Worm (Caenorhabditis elegans) whole organism, midembryonic: Measurements from ENCODE around the gene F55G11.10.

Experiments
- T22C8.4 ChIP-seq: fragments of 200-800 bp; sonication (Bioruptor generic); IDR thresholded peaks from 2 replicates; pipeline ENCODE4 v1.3.6; 2022; ENCODE audit warnings: missing genetic modification characterization, missing compliant biosample characterization
- cog-1 ChIP-seq: sonication (generic microtip); optimal IDR thresholded peaks from 2 replicates; lab custom pipeline; 2016; ENCODE audit warnings: missing genetic modification characterization, missing compliant biosample characterization
- flt-1 ChIP-seq: fragments of 200-800 bp; sonication (Bioruptor generic); IDR thresholded peaks from 2 replicates; pipeline ENCODE4 v1.3.6; 2022; ENCODE audit warnings: missing genetic modification characterization, missing compliant biosample characterization
- klf-2 ChIP-seq: fragments of 200-800 bp; sonication (Bioruptor generic); conservative IDR thresholded peaks from 2 replicates; pipeline ENCODE4 v1.3.6; 2022; ENCODE audit warnings: missing genetic modification reagents, missing genetic modification characterization, missing compliant biosample characterization
- med-1 ChIP-seq: sonication (generic microtip); optimal IDR thresholded peaks from 2 replicates; lab custom pipeline; 2017; ENCODE audit warnings: missing genetic modification characterization, mild to moderate bottlenecking, missing compliant biosample characterization, antibody characterized with exemption, missing genetic modification reagents; ENCODE audit not compliant: insufficient read depth
- ref-1 ChIP-seq: fragments of 200-800 bp; sonication (Bioruptor generic); conservative IDR thresholded peaks from 2 replicates; pipeline ENCODE4 v1.3.6; 2022; ENCODE audit warnings: missing genetic modification reagents, missing genetic modification characterization, missing compliant biosample characterization
- tab-1 ChIP-seq: fragments of 200-800 bp; sonication (Bioruptor generic); IDR thresholded peaks from 2 replicates; pipeline ENCODE4 v1.3.6; 2022; ENCODE audit warnings: missing genetic modification characterization, missing compliant biosample characterization
- ztf-23 ChIP-seq: fragments of 200-800 bp; sonication (Bioruptor generic); IDR thresholded peaks from 2 replicates; pipeline ENCODE4 v1.3.6; 2022; ENCODE audit warnings: missing genetic modification reagents, missing genetic modification characterization, missing compliant biosample characterization
- ztf-29 ChIP-seq: fragments of 200-800 bp; sonication (Bioruptor generic); IDR thresholded peaks from 2 replicates; pipeline ENCODE4 v1.3.6; 2022; ENCODE audit warnings: missing genetic modification reagents, missing genetic modification characterization, missing compliant biosample characterization

F55G11.10 gene

DNA sequence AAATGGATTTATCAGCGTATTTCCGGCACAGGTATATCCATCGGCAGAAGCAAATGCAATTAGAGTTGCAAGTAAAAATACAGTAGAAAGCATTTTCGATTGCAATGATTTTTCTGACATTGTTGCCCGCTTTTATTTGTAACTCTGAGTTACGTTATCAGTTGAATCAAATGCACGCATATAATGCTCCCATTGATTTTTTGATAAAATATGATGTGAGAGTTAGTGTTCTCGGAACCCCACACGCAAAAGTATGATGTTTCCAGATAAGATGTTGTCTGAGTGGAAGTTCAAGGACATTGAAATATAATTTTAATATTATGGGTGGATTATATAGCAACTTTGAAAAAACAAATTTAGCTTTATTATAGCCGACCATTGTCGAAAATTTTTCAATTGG is 36.6 kb upstream of the F55G11.10 start, which contains the start of gene K08D8.5:
K08D8.5 (minus strand) TSS at position 140 of the 400 bp plus-strand sequence.
- no peak for TF ChIP-seq ztf-29 (GFP tag; lab: Robert Waterston, UW)
- TF ChIP-seq cog-1 (tag; lab: Kevin White, UChicago) = no peak
- no peak for TF ChIP-seq T22C8.4
- TF ChIP-seq ztf-23 (GFP tag; lab: Robert Waterston, UW) = no peak
- no peak for TF ChIP-seq tab-1 (GFP tag; lab: Robert Waterston, UW)
- no peak for TF ChIP-seq flt-1
- TF ChIP-seq med-1 (GFP tag; lab: Kevin White, UChicago) = no peak
- TF ChIP-seq klf-2 (GFP tag; lab: Robert Waterston, UW) = no peak
- no peak for TF ChIP-seq ref-1 (GFP tag; lab: Robert Waterston, UW)

DNA sequence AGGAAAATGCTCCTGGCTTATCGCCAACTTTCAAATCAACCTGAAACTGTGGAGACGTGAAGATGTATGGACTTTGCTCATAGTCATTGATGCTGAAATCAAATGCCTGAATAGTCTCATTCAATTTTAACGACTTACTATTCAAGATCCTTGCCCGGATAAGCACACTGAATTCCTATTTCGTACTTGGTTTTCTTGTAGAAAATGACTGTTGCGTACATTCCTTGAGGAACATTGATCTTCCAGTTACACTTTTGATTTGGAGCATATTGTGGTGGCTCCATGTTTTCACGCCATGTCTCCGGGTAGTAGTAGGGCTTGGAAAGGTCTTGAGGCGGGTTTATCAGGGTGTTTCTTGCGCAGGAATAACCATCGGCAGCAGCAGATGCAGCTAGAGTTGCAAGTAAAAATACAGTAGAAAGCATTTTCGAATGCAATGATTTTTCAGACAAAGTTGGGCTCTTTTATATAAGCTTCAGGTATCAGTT is 34.0 kb upstream of the F55G11.10 start, which contains the start of gene irg-6:
irg-6 (minus strand) TSS at position 438 of the 488 bp plus-strand sequence.
- TF ChIP-seq cog-1 (tag; lab: Kevin White, UChicago) (no peak), tab-1 (GFP tag; lab: Robert Waterston, UW) (no peak), flt-1 (no peak)

ce11 chrIV:12915479-12915878 is 33.1 kb upstream of the F55G11.10 start, which contains the start of gene srz-15:
Gene srz-15, plus strand, starts transcription at chrIV:12915779.
- TF ChIP-seq med-1 (GFP tag; lab: Kevin White, UChicago) (no peak), ztf-23 (GFP tag; lab: Robert Waterston, UW) (no peak), klf-2 (GFP tag; lab: Robert Waterston, UW) (no peak), ref-1 (GFP tag; lab: Robert Waterston, UW) (no peak), T22C8.4 (no peak), tab-1 (GFP tag; lab: Robert Waterston, UW) (no peak), flt-1 (no peak), cog-1 (tag; lab: Kevin White, UChicago) (no peak), ztf-29 (GFP tag; lab: Robert Waterston, UW) (no peak)

- TF ChIP-seq cog-1 (tag; lab: Kevin White, UChicago) = no peak
Observed at ce11 chrIV:12918256-12918655, 30.3 kb upstream of the F55G11.10 start, which contains the start of gene C32H11.3. Gene C32H11.3, plus strand, starts transcription at chrIV:12918556.

DNA sequence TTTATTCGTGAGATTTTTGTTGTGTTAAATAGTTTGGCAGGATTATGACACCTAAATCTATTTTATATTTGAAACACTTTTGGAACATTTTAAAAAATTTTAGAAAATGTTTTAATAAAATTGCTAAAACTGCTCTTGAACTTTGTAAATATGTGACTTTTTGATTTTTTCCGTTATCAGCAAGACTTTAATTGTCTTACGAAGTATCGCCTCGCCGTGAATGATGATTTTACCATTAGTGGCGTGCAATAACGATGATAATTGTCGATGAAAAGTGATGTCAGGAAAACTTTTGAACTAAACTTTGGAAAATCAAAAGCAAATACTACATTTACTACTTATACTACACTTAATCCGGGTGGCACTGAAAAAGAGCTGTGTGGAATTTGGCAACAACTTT is 28.0 kb upstream of the F55G11.10 start:
- TF ChIP-seq klf-2 (GFP tag; lab: Robert Waterston, UW) (no peak), ztf-29 (GFP tag; lab: Robert Waterston, UW) (no peak), T22C8.4 (no peak), ztf-23 (GFP tag; lab: Robert Waterston, UW) (no peak), cog-1 (tag; lab: Kevin White, UChicago) (no peak), tab-1 (GFP tag; lab: Robert Waterston, UW) (no peak), ref-1 (GFP tag; lab: Robert Waterston, UW) (no peak), med-1 (GFP tag; lab: Kevin White, UChicago) (no peak), flt-1 (no peak)

ce11 chrIV:12921027-12921426 is 27.5 kb upstream of the F55G11.10 start, which contains the start of gene C32H11.4:
Gene C32H11.4, plus strand, starts transcription at chrIV:12921264.
- TF ChIP-seq tab-1 (GFP tag; lab: Robert Waterston, UW) (no peak), flt-1 (no peak), cog-1 (tag; lab: Kevin White, UChicago) (no peak), med-1 (GFP tag; lab: Kevin White, UChicago) (no peak), ref-1 (GFP tag; lab: Robert Waterston, UW) (no peak), T22C8.4 (no peak), klf-2 (GFP tag; lab: Robert Waterston, UW) (no peak), ztf-23 (GFP tag; lab: Robert Waterston, UW) (no peak), ztf-29 (GFP tag; lab: Robert Waterston, UW) (no peak)

DNA sequence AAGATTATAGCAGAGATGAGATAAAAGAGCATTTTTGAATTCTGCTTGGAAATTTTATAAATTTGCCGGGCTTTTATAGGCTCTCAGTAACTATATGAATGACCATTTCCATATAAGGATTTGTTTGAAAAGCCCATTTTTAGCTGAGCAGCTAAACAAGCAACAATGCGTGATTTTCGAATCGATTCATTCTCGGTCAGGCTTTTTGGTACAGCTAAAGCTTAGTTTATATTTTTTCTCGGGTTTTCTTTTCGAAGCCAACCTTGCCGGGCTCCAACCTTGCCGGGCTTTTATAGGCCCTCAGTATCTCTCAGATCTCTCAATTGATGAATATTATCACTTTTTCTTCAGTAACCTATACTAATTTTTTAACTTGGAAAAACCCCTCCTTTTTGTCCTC is 24.2 kb upstream of the F55G11.10 start, which contains the start of gene srlf-4:
srlf-4 (minus strand) TSS at position 101 of the 400 bp plus-strand sequence.
- TF ChIP-seq ztf-29 (GFP tag; lab: Robert Waterston, UW) = no peak
- no peak for TF ChIP-seq tab-1 (GFP tag; lab: Robert Waterston, UW)
- no peak for TF ChIP-seq flt-1
- no peak for TF ChIP-seq T22C8.4
- no peak for TF ChIP-seq med-1 (GFP tag; lab: Kevin White, UChicago)
- TF ChIP-seq cog-1 (tag; lab: Kevin White, UChicago) = no peak
- no peak for TF ChIP-seq ztf-23 (GFP tag; lab: Robert Waterston, UW)
- TF ChIP-seq ref-1 (GFP tag; lab: Robert Waterston, UW) = no peak
- no peak for TF ChIP-seq klf-2 (GFP tag; lab: Robert Waterston, UW)

DNA sequence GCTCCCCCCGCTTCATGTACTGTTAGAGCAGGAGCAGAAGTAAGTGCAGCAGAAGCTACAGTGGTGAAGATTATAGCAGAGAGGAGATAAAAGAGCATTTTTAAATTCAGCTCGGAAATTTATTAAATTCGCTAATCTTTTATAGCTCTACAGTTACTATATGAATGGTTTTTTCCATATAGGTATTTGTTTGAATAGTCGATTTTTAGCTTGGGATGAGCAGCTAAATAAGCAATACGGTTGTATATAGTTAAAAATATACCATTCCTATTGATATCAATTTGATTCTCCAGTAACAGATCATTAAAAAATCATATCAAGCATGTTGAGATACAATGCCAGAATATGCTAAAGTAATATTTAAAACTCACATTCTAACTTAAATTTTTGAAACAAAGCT is 21.9 kb upstream of the F55G11.10 start, which contains the start of gene srlf-5:
srlf-5 (minus strand) TSS at position 101 of the 400 bp plus-strand sequence.
- TF ChIP-seq T22C8.4 = no peak

- no peak for TF ChIP-seq ztf-29 (GFP tag; lab: Robert Waterston, UW)
- TF ChIP-seq cog-1 (tag; lab: Kevin White, UChicago) = no peak
- TF ChIP-seq flt-1 = no peak
- TF ChIP-seq tab-1 (GFP tag; lab: Robert Waterston, UW) = no peak
- TF ChIP-seq T22C8.4 = no peak
- TF ChIP-seq ztf-23 (GFP tag; lab: Robert Waterston, UW) = no peak
- TF ChIP-seq ref-1 (GFP tag; lab: Robert Waterston, UW) = no peak
- no peak for TF ChIP-seq klf-2 (GFP tag; lab: Robert Waterston, UW)
- TF ChIP-seq med-1 (GFP tag; lab: Kevin White, UChicago) = no peak
Observed at ce11 chrIV:12936221-12936776, 12.3 kb upstream of the F55G11.10 start, which contains the start of the genes cld-1 and dod-21. Gene cld-1, minus strand, starts transcription at chrIV:12936271. Gene dod-21, plus strand, starts transcription at chrIV:12936738.
